Worm (Caenorhabditis elegans) whole organism, mixed stage, embryonic: ENCODE data around the gene srz-14.

Experiments
- M03D4.4 ChIP-seq: sonication (generic microtip); optimal IDR thresholded peaks from 2 replicates; lab custom pipeline; 2017; ENCODE audit warnings: mild to moderate bottlenecking, missing genetic modification characterization, missing compliant biosample characterization
- bed-3 ChIP-seq: fragments of 200-800 bp; sonication (Bioruptor generic); optimal IDR thresholded peaks from 3 replicates; lab custom pipeline; 2018; ENCODE audit warnings: mild to moderate bottlenecking, missing genetic modification characterization, moderate library complexity, missing compliant biosample characterization
- blmp-1 ChIP-seq: fragments of 150-350 bp; optimal IDR thresholded peaks from 2 replicates; lab custom pipeline; 2014; ENCODE audit warnings: missing biosample characterization, missing genetic modification characterization
- ceh-39 ChIP-seq: fragments of 150-350 bp; optimal IDR thresholded peaks from 2 replicates; lab custom pipeline; 2014; ENCODE audit warnings: missing biosample characterization, missing genetic modification characterization
- ceh-43 ChIP-seq: fragments of 200-800 bp; sonication (Bioruptor generic); optimal IDR thresholded peaks from 2 replicates; lab custom pipeline; 2018; ENCODE audit warnings: mild to moderate bottlenecking, missing genetic modification characterization, moderate library complexity, missing compliant biosample characterization
- ces-1 ChIP-seq: fragments of 150-350 bp; optimal IDR thresholded peaks from 2 replicates; lab custom pipeline; 2014; ENCODE audit warnings: missing biosample characterization, missing genetic modification reagents, missing genetic modification characterization
- drap-1 ChIP-seq: fragments of 200-800 bp; sonication (Bioruptor generic); optimal IDR thresholded peaks from 3 replicates; lab custom pipeline; 2018; ENCODE audit warnings: mild to moderate bottlenecking, missing genetic modification characterization, missing compliant biosample characterization
- elt-1 ChIP-seq: sonication (generic microtip); optimal IDR thresholded peaks from 2 replicates; lab custom pipeline; 2017; ENCODE audit warnings: missing genetic modification characterization, mild to moderate bottlenecking, missing compliant biosample characterization, antibody characterized with exemption, moderate library complexity, borderline replicate concordance; ENCODE audit not compliant: insufficient read depth
- elt-3 ChIP-seq: fragments of 150-350 bp; optimal IDR thresholded peaks from 2 replicates; lab custom pipeline; 2014; ENCODE audit warnings: missing biosample characterization, missing genetic modification characterization
- flh-1 ChIP-seq: fragments of 200-800 bp; sonication (Bioruptor generic); optimal IDR thresholded peaks from 2 replicates; lab custom pipeline; 2018; ENCODE audit warnings: mild to moderate bottlenecking, missing genetic modification characterization, moderate library complexity, missing compliant biosample characterization
- ham-2 ChIP-seq: fragments of 200-800 bp; sonication (Bioruptor generic); optimal IDR thresholded peaks from 2 replicates; lab custom pipeline; 2018; ENCODE audit warnings: mild to moderate bottlenecking, missing genetic modification characterization, missing compliant biosample characterization
- hlh-1 ChIP-seq: fragments of 150-350 bp; optimal IDR thresholded peaks from 2 replicates; lab custom pipeline; 2014; ENCODE audit warnings: missing biosample characterization, missing genetic modification reagents, missing genetic modification characterization
- lin-13 ChIP-seq: fragments of 150-350 bp; optimal IDR thresholded peaks from 2 replicates; lab custom pipeline; 2014; ENCODE audit warnings: missing biosample characterization, missing genetic modification characterization
- mab-5 ChIP-seq: fragments of 150-350 bp; optimal IDR thresholded peaks from 2 replicates; lab custom pipeline; 2014; ENCODE audit warnings: missing biosample characterization, missing genetic modification characterization
- mep-1 ChIP-seq: fragments of 150-350 bp; optimal IDR thresholded peaks from 2 replicates; lab custom pipeline; 2017; ENCODE audit warnings: missing biosample characterization, missing genetic modification reagents, missing genetic modification characterization, inconsistent platforms
- mls-2 ChIP-seq: sonication (generic microtip); optimal IDR thresholded peaks from 2 replicates; lab custom pipeline; 2016; ENCODE audit warnings: mild to moderate bottlenecking, missing genetic modification characterization, moderate library complexity, missing compliant biosample characterization
- nhr-12 ChIP-seq: fragments of 150-350 bp; optimal IDR thresholded peaks from 2 replicates; lab custom pipeline; 2014; ENCODE audit warnings: missing biosample characterization, missing genetic modification characterization
- nhr-2 ChIP-seq: fragments of 150-350 bp; optimal IDR thresholded peaks from 2 replicates; lab custom pipeline; 2014; ENCODE audit warnings: missing biosample characterization, missing genetic modification characterization
- nhr-28 ChIP-seq: fragments of 150-350 bp; optimal IDR thresholded peaks from 2 replicates; lab custom pipeline; 2014; ENCODE audit warnings: missing biosample characterization, missing genetic modification characterization
- nhr-76 ChIP-seq: sonication (generic microtip); optimal IDR thresholded peaks from 2 replicates; lab custom pipeline; 2017; ENCODE audit warnings: missing biosample characterization, missing genetic modification characterization
- pha-4 ChIP-seq: fragments of 150-350 bp; optimal IDR thresholded peaks from 2 replicates; lab custom pipeline; 2018; ENCODE audit warnings: missing biosample characterization, missing genetic modification reagents, missing genetic modification characterization
- sem-2 ChIP-seq: fragments of 200-800 bp; sonication (Bioruptor generic); optimal IDR thresholded peaks from 2 replicates; lab custom pipeline; 2018; ENCODE audit warnings: mild to moderate bottlenecking, missing genetic modification characterization, missing compliant biosample characterization
- snpc-4 ChIP-seq: fragments of 150-350 bp; optimal IDR thresholded peaks from 2 replicates; lab custom pipeline; 2014; ENCODE audit warnings: missing biosample characterization, missing genetic modification characterization
- sptf-1 ChIP-seq: sonication (generic microtip); optimal IDR thresholded peaks from 2 replicates; lab custom pipeline; 2017; ENCODE audit warnings: mild to moderate bottlenecking, missing genetic modification characterization, moderate library complexity, missing compliant biosample characterization
- unc-120 ChIP-seq: sonication (generic microtip); optimal IDR thresholded peaks from 2 replicates; lab custom pipeline; 2017; ENCODE audit warnings: missing genetic modification characterization, missing compliant biosample characterization; ENCODE audit not compliant: poor library complexity, severe bottlenecking
- unc-39 ChIP-seq: fragments of 150-350 bp; optimal IDR thresholded peaks from 2 replicates; lab custom pipeline; 2014; ENCODE audit warnings: missing biosample characterization, missing genetic modification characterization
- unc-62 ChIP-seq: fragments of 150-350 bp; optimal IDR thresholded peaks from 2 replicates; lab custom pipeline; 2014; ENCODE audit warnings: missing biosample characterization, missing genetic modification reagents, missing genetic modification characterization
- zip-8 ChIP-seq: fragments of 150-350 bp; optimal IDR thresholded peaks from 2 replicates; lab custom pipeline; 2014; ENCODE audit warnings: missing biosample characterization, missing genetic modification characterization
- ztf-11 ChIP-seq: fragments of 150-350 bp; optimal IDR thresholded peaks from 2 replicates; lab custom pipeline; 2014; ENCODE audit warnings: missing biosample characterization, missing genetic modification characterization

The srz-14 gene

DNA sequence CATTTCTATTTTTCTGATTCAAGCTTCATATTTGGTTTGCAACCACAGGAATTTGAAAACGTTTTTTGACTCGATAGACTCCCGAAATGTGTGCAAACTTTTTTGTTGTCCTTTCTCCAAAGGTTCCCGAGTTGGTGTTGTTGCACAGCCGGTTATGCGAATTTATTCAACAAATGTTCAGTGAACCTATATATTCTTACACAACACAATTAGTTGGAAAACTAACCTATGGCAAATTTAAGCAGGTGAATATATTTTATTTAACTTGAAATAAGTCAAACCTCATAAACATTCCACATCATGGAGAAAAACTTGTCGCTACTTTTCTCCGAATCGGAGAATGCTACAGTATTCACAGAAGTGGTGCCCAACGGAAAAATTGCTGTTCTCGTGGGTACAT is at the start of gene srz-14:
Gene srz-14, plus strand, starts transcription at position 301 of the 400 bp plus-strand sequence.
- no peak for TF ChIP-seq blmp-1 (tag; lab: Kevin White, UChicago)
- no peak for TF ChIP-seq bed-3 (GFP tag; lab: Kevin White, UChicago)
- no peak for TF ChIP-seq nhr-28
- no peak for TF ChIP-seq unc-62
- TF ChIP-seq flh-1 (GFP tag; lab: Kevin White, UChicago), result no peak
- no peak for TF ChIP-seq sptf-1 (tag; lab: Kevin White, UChicago)
- no peak for TF ChIP-seq M03D4.4 (tag; lab: Kevin White, UChicago)
- no peak for TF ChIP-seq mep-1 (tag; lab: Kevin White, UChicago)

DNA sequence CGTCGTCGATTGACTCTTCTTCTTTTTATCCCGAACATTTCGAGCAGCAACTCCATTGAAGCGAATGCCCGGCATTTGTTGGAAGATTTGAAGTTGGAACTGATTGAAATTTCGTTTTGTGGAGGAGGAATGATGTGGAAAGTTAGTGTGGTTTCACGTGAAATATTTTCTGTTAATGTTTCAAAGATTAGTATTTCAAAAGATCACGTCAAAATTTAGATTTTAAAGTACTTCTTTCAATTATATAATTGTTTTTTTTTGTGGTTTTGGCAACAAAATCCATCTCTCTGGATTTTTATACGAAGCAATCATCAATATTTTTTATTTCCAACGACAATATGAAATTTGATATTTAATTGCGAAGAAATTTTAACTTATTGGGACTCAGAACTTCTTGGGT is 46.4 kb upstream of the srz-14 start, which contains the start of gene F44G3.7:
Gene F44G3.7, minus strand, starts transcription at position 101 of the 400 bp plus-strand sequence.
- TF ChIP-seq drap-1 (no peak), ham-2 (no peak), elt-1 (tag; lab: Kevin White, UChicago) (no peak)

DNA sequence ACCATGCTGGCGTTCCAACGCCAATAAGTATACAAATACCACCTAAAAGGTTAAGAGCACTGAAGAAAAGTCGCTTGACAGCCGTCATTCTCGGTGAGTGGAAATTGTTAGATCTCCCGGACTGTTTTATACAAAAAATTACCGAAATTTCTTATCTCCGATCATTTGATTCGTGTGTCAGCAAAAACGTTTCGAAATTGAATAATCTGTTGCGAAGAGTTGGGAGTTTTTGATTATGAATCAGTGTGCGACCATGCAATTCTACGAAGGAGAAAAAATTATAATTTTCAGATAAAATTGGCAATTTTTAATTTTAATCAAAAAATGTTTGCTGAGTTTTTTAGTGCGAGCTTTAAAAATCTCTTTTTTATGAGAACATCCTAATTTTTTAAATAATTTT is 43.9 kb upstream of the srz-14 start, which contains the start of gene clc-11:
Gene clc-11, minus strand, starts transcription at position 101 of the 400 bp plus-strand sequence.
- TF ChIP-seq zip-8 (tag; lab: Kevin White, UChicago), result no peak
- TF ChIP-seq elt-1 (tag; lab: Kevin White, UChicago), result no peak
- TF ChIP-seq ceh-39 (tag; lab: Kevin White, UChicago), result no peak
- no peak for TF ChIP-seq flh-1 (GFP tag; lab: Kevin White, UChicago)
- no peak for TF ChIP-seq ceh-43 (GFP tag; lab: Kevin White, UChicago)
- no peak for TF ChIP-seq mep-1 (tag; lab: Kevin White, UChicago)
- TF ChIP-seq snpc-4 (tag; lab: Kevin White, UChicago), result no peak

DNA sequence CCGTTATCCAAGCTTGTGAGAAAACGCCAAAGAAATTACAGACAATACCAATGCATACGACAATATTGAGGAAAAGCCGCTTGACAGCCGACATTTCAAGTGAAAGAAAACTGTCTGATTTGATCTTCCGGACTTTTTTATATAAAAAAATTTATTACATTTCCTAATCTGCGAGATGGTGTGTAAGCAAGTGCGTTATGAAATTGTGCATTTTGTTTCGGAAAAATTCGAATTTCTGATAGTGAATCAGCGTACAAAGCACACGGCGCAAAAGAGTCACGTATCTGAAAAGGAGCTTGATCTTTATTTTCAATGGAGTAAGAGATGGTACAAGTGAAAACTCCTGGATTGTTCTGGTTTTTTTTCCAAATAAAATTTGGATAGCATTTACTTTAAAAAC is 42.4 kb upstream of the srz-14 start, which contains the start of gene clc-32:
Gene clc-32, minus strand, starts transcription at position 101 of the 400 bp plus-strand sequence.
- TF ChIP-seq mep-1 (tag; lab: Kevin White, UChicago) (no peak), nhr-28 (no peak), M03D4.4 (tag; lab: Kevin White, UChicago) (no peak), elt-1 (tag; lab: Kevin White, UChicago) (no peak), sptf-1 (tag; lab: Kevin White, UChicago) (no peak), mab-5 (tag; lab: Kevin White, UChicago) (no peak), ceh-39 (tag; lab: Kevin White, UChicago) (no peak), nhr-76 (tag; lab: Kevin White, UChicago) (no peak), flh-1 (GFP tag; lab: Kevin White, UChicago) (no peak), nhr-12 (no peak), unc-120 (no peak), pha-4 (tag; lab: Kevin White, UChicago) (no peak), ces-1 (GFP tag; lab: Kevin White, UChicago) (no peak), ham-2 (no peak), blmp-1 (tag; lab: Kevin White, UChicago) (no peak)

DNA sequence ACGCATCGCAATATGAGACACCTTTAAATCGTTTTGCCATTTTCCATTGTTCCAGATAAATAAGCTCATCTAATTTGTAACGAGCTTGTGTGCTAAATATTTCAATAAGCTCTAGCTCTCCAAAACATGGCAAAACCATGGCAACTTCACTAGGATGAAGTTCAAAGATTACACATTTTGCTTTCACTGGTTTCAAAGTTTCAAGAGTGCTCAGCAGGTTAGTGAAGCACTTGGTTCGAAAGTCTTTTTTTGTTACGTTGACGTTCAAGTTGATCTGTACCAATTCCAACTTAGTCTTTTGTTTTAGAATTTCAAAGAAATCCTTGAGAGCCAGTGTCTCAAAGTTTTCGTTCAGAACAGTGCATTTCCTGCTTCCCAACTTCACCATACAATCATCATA is 41.1 kb upstream of the srz-14 start, which contains the start of gene fbxa-18:
Gene fbxa-18, plus strand, starts transcription at position 301 of the 400 bp plus-strand sequence.
- TF ChIP-seq lin-13 (tag; lab: Kevin White, UChicago), result no peak
- no peak for TF ChIP-seq M03D4.4 (tag; lab: Kevin White, UChicago)
- no peak for TF ChIP-seq elt-3 (tag; lab: Kevin White, UChicago)
- TF ChIP-seq snpc-4 (tag; lab: Kevin White, UChicago), result no peak
- no peak for TF ChIP-seq mep-1 (tag; lab: Kevin White, UChicago)
- no peak for TF ChIP-seq blmp-1 (tag; lab: Kevin White, UChicago)
- no peak for TF ChIP-seq mls-2 (tag; lab: Kevin White, UChicago)
- TF ChIP-seq ces-1 (GFP tag; lab: Kevin White, UChicago), result no peak
- no peak for TF ChIP-seq bed-3 (GFP tag; lab: Kevin White, UChicago)
- TF ChIP-seq unc-120, result no peak
- TF ChIP-seq unc-62, result no peak
- TF ChIP-seq elt-1 (tag; lab: Kevin White, UChicago), result no peak
- no peak for TF ChIP-seq ceh-43 (GFP tag; lab: Kevin White, UChicago)
- no peak for TF ChIP-seq hlh-1
- no peak for TF ChIP-seq unc-39 (tag; lab: Kevin White, UChicago)
- TF ChIP-seq ham-2, result no peak
- no peak for TF ChIP-seq sem-2
- no peak for TF ChIP-seq zip-8 (tag; lab: Kevin White, UChicago)
- TF ChIP-seq ztf-11 (tag; lab: Kevin White, UChicago), result no peak
- TF ChIP-seq nhr-2 (tag; lab: Kevin White, UChicago), result no peak
